Worm (Caenorhabditis elegans) whole organism, L4/young adult: Measurements from ENCODE around the gene sgn-1.

Experiments
- W03F9.2 ChIP-seq: fragments of 150-350 bp; optimal IDR thresholded peaks from 2 replicates; lab custom pipeline; 2014; ENCODE audit warnings: missing biosample characterization, missing genetic modification characterization
- dao-5 ChIP-seq: sonication (generic microtip); optimal IDR thresholded peaks from 2 replicates; lab custom pipeline; 2016; ENCODE audit warnings: missing genotype, missing genetic modification characterization, moderate library complexity, missing compliant biosample characterization
- him-1 ChIP-seq: sonication (generic microtip); optimal IDR thresholded peaks from 2 replicates; lab custom pipeline; 2016; ENCODE audit warnings: missing genotype, missing genetic modification reagents, missing genetic modification characterization, missing compliant biosample characterization

sgn-1 gene

ce11 chrII:8741277-8741676, 42.2 kb downstream of the sgn-1 start:
- TF ChIP-seq him-1 (tag; lab: Kevin White, UChicago) = no peak
- TF ChIP-seq W03F9.2 (tag; lab: Kevin White, UChicago) = no peak
- TF ChIP-seq dao-5 (tag; lab: Kevin White, UChicago) = no peak

ce11 chrII:8740326-8740949, 43.0 kb downstream of the sgn-1 start:
- TF ChIP-seq dao-5 (tag; lab: Kevin White, UChicago) = no peak
- no peak for TF ChIP-seq W03F9.2 (tag; lab: Kevin White, UChicago)
- no peak for TF ChIP-seq him-1 (tag; lab: Kevin White, UChicago)

- TF ChIP-seq dao-5 (tag; lab: Kevin White, UChicago) (no peak), him-1 (tag; lab: Kevin White, UChicago) (no peak), W03F9.2 (tag; lab: Kevin White, UChicago) (no peak)
These were observed 44.5 kb downstream of the sgn-1 start for ce11 chrII:8738955-8739354.

- TF ChIP-seq dao-5 (tag; lab: Kevin White, UChicago) (no peak), him-1 (tag; lab: Kevin White, UChicago) (no peak), W03F9.2 (tag; lab: Kevin White, UChicago) (no peak)
These were observed 45.2 kb downstream of the sgn-1 start for ce11 chrII:8738244-8738643.

- TF ChIP-seq dao-5 (tag; lab: Kevin White, UChicago) = no peak
- no peak for TF ChIP-seq W03F9.2 (tag; lab: Kevin White, UChicago)
These were observed 46.0 kb downstream of the sgn-1 start, which contains the start of gene idpb-4 for ce11 chrII:8737456-8737855. Gene idpb-4 (minus strand): TSS chrII:8737556.

ce11 chrII:8733627-8734026, 49.8 kb downstream of the sgn-1 start:
- TF ChIP-seq W03F9.2 (tag; lab: Kevin White, UChicago) (no peak), dao-5 (tag; lab: Kevin White, UChicago) (no peak), him-1 (tag; lab: Kevin White, UChicago) (no peak)

ce11 chrII:8732339-8733100, 51.0 kb downstream of the sgn-1 start, which contains the start of gene rol-6:
Gene rol-6 (plus strand): TSS chrII:8733050.
- TF ChIP-seq him-1 (tag; lab: Kevin White, UChicago) (no peak), dao-5 (tag; lab: Kevin White, UChicago) (no peak), W03F9.2 (tag; lab: Kevin White, UChicago) (no peak)
